Worm (Caenorhabditis elegans) whole organism, L2 larva: ENCODE measurements around the gene nas-16.
A peak's percentile ranks its signal among the peaks of the same experiment; 100 is the strongest.

Experiments
- C34F6.9 ChIP-seq: fragments of 150-350 bp; optimal IDR thresholded peaks from 2 replicates; lab custom pipeline; 2014; ENCODE audit warnings: missing biosample characterization, missing genetic modification characterization
- F13H6.1 ChIP-seq: sonication (generic microtip); optimal IDR thresholded peaks from 2 replicates; lab custom pipeline; 2016; ENCODE audit warnings: missing genetic modification characterization, missing compliant biosample characterization
- R02D3.7 ChIP-seq: fragments of 150-350 bp; optimal IDR thresholded peaks from 2 replicates; lab custom pipeline; 2014; ENCODE audit warnings: missing biosample characterization, missing genetic modification characterization
- Y55F3AM.14 ChIP-seq: fragments of 200-800 bp; sonication (Bioruptor generic); optimal IDR thresholded peaks from 2 replicates; lab custom pipeline; 2018; ENCODE audit warnings: mild to moderate bottlenecking, missing genetic modification characterization, missing compliant biosample characterization
- ZK546.5 ChIP-seq: sonication (generic microtip); optimal IDR thresholded peaks from 2 replicates; lab custom pipeline; 2017; ENCODE audit warnings: missing biosample characterization, missing genetic modification characterization
- alr-1 ChIP-seq: fragments of 150-350 bp; optimal IDR thresholded peaks from 2 replicates; lab custom pipeline; 2014; ENCODE audit warnings: missing biosample characterization, missing genetic modification characterization
- aly-2 ChIP-seq: fragments of 150-350 bp; optimal IDR thresholded peaks from 2 replicates; lab custom pipeline; 2014; ENCODE audit warnings: missing biosample characterization, missing genetic modification characterization
- ama-1 ChIP-seq: fragments of 150-350 bp; optimal IDR thresholded peaks from 2 replicates; lab custom pipeline; 2018; ENCODE audit warnings: inconsistent platforms
- blmp-1 ChIP-seq: sonication (generic microtip); optimal IDR thresholded peaks from 2 replicates; lab custom pipeline; 2017; ENCODE audit warnings: missing genetic modification characterization, mild to moderate bottlenecking, missing compliant biosample characterization, antibody characterized with exemption, moderate library complexity; ENCODE audit not compliant: insufficient read depth
- ceh-16 ChIP-seq: fragments of 150-350 bp; optimal IDR thresholded peaks from 2 replicates; lab custom pipeline; 2014; ENCODE audit warnings: missing biosample characterization, missing genetic modification characterization
- ceh-82 ChIP-seq: fragments of 150-350 bp; optimal IDR thresholded peaks from 2 replicates; lab custom pipeline; 2014; ENCODE audit warnings: missing biosample characterization, missing genetic modification characterization
- crh-2 ChIP-seq: sonication (generic microtip); optimal IDR thresholded peaks from 2 replicates; lab custom pipeline; 2017; ENCODE audit warnings: missing biosample characterization, missing genetic modification characterization
- dmd-4 ChIP-seq: sonication (generic microtip); optimal IDR thresholded peaks from 2 replicates; lab custom pipeline; 2017; ENCODE audit warnings: missing biosample characterization, missing genetic modification characterization
- egl-27 ChIP-seq: sonication (generic microtip); optimal IDR thresholded peaks from 3 replicates; lab custom pipeline; 2017; ENCODE audit warnings: missing biosample characterization, missing genetic modification reagents, missing genetic modification characterization
- elt-1 ChIP-seq: fragments of 150-350 bp; optimal IDR thresholded peaks from 2 replicates; lab custom pipeline; 2014; ENCODE audit warnings: missing biosample characterization, missing genetic modification characterization
- elt-3 ChIP-seq: sonication (generic microtip); optimal IDR thresholded peaks from 2 replicates; lab custom pipeline; 2017; ENCODE audit warnings: missing biosample characterization, missing genetic modification characterization
- fos-1 ChIP-seq: fragments of 150-350 bp; optimal IDR thresholded peaks from 2 replicates; lab custom pipeline; 2014; ENCODE audit warnings: missing biosample characterization, missing genetic modification characterization
- lin-11 ChIP-seq: fragments of 150-350 bp; sonication (generic microtip); optimal IDR thresholded peaks from 2 replicates; lab custom pipeline; 2014; ENCODE audit warnings: missing biosample characterization, missing genetic modification characterization, inconsistent platforms, mixed read lengths
- lin-13 ChIP-seq: fragments of 150-350 bp; optimal IDR thresholded peaks from 2 replicates; lab custom pipeline; 2014; ENCODE audit warnings: missing biosample characterization, missing genetic modification reagents, missing genetic modification characterization
- lin-39 ChIP-seq: fragments of 150-350 bp; optimal IDR thresholded peaks from 2 replicates; lab custom pipeline; 2014; ENCODE audit warnings: missing biosample characterization, missing genetic modification reagents, missing genetic modification characterization
- lsy-2 ChIP-seq, 2 experiments: fragments of 150-350 bp in 1 of 2; sonication (generic microtip) in 1 of 2; optimal IDR thresholded peaks; 2 replicates each; lab custom pipeline; 2014 to 2017; ENCODE audit warnings: missing biosample characterization in 2 of 2, missing genetic modification characterization in 2 of 2
- mab-5 ChIP-seq: fragments of 150-350 bp; optimal IDR thresholded peaks from 2 replicates; lab custom pipeline; 2014; ENCODE audit warnings: missing biosample characterization, missing genetic modification characterization
- mbf-1 ChIP-seq: sonication (generic microtip); optimal IDR thresholded peaks from 2 replicates; lab custom pipeline; 2017; ENCODE audit warnings: missing biosample characterization, missing genetic modification characterization
- mdl-1 ChIP-seq, 2 experiments: fragments of 150-350 bp in 1 of 2; sonication (generic microtip) in 1 of 2; optimal IDR thresholded peaks; 2 replicates each; lab custom pipeline; 2017; ENCODE audit warnings: missing biosample characterization in 2 of 2, missing genetic modification characterization in 2 of 2
- nhr-10 ChIP-seq: sonication (generic microtip); optimal IDR thresholded peaks from 2 replicates; lab custom pipeline; 2017; ENCODE audit warnings: missing biosample characterization, missing genetic modification characterization
- nhr-12 ChIP-seq: fragments of 150-350 bp; optimal IDR thresholded peaks from 2 replicates; lab custom pipeline; 2014; ENCODE audit warnings: missing biosample characterization, missing genetic modification characterization
- nhr-129 ChIP-seq: fragments of 150-350 bp; optimal IDR thresholded peaks from 2 replicates; lab custom pipeline; 2014; ENCODE audit warnings: missing biosample characterization, missing genetic modification characterization
- nhr-21 ChIP-seq: fragments of 150-350 bp; optimal IDR thresholded peaks from 2 replicates; lab custom pipeline; 2014; ENCODE audit warnings: missing biosample characterization, missing genetic modification characterization
- nhr-237 ChIP-seq: fragments of 150-350 bp; optimal IDR thresholded peaks from 2 replicates; lab custom pipeline; 2014; ENCODE audit warnings: missing biosample characterization, missing genetic modification characterization
- nhr-25 ChIP-seq: fragments of 150-350 bp; sonication (generic microtip); optimal IDR thresholded peaks from 3 replicates; lab custom pipeline; 2014; ENCODE audit warnings: missing biosample characterization, missing genetic modification characterization
- nhr-6 ChIP-seq: fragments of 150-350 bp; optimal IDR thresholded peaks from 2 replicates; lab custom pipeline; 2014; ENCODE audit warnings: missing biosample characterization, missing genetic modification characterization
- peb-1 ChIP-seq: fragments of 150-350 bp; optimal IDR thresholded peaks from 2 replicates; lab custom pipeline; 2014; ENCODE audit warnings: missing biosample characterization, missing genetic modification characterization
- sem-4 ChIP-seq: fragments of 150-350 bp; optimal IDR thresholded peaks from 2 replicates; lab custom pipeline; 2014; ENCODE audit warnings: missing biosample characterization, missing genetic modification reagents, missing genetic modification characterization
- skn-1 ChIP-seq: sonication (generic microtip); optimal IDR thresholded peaks from 2 replicates; lab custom pipeline; 2017; ENCODE audit warnings: missing biosample characterization, missing genetic modification characterization
- sma-3 ChIP-seq: sonication (generic microtip); optimal IDR thresholded peaks from 2 replicates; lab custom pipeline; 2016; ENCODE audit warnings: missing genetic modification reagents, missing genetic modification characterization, missing compliant biosample characterization
- sma-9 ChIP-seq, 2 experiments: fragments of 150-350 bp in 1 of 2; sonication (generic microtip) in 1 of 2; optimal IDR thresholded peaks; 2 replicates each; lab custom pipeline; 2014 to 2016; ENCODE audit warnings: missing genetic modification characterization in 2 of 2, mild to moderate bottlenecking in 1 of 2, missing biosample characterization in 1 of 2, missing compliant biosample characterization in 1 of 2, missing genetic modification reagents in 1 of 2, moderate library complexity in 1 of 2
- unc-39 ChIP-seq: fragments of 150-350 bp; optimal IDR thresholded peaks from 2 replicates; lab custom pipeline; 2014; ENCODE audit warnings: missing biosample characterization, missing genetic modification characterization
- unc-62 ChIP-seq: fragments of 150-350 bp; optimal IDR thresholded peaks from 2 replicates; lab custom pipeline; 2014; ENCODE audit warnings: missing biosample characterization, missing genetic modification reagents, missing genetic modification characterization
- zag-1 ChIP-seq: fragments of 150-350 bp; optimal IDR thresholded peaks from 2 replicates; lab custom pipeline; 2014; ENCODE audit warnings: missing biosample characterization, missing genetic modification characterization
- ztf-1 ChIP-seq: fragments of 200-800 bp; sonication (Bioruptor generic); conservative IDR thresholded peaks from 2 replicates; pipeline ENCODE4 v1.3.6; 2022; ENCODE audit warnings: missing genetic modification characterization, missing compliant biosample characterization
- ztf-11 ChIP-seq: sonication (generic microtip); optimal IDR thresholded peaks from 2 replicates; lab custom pipeline; 2017; ENCODE audit warnings: missing biosample characterization, missing genetic modification characterization
- ztf-4 ChIP-seq: fragments of 150-350 bp; optimal IDR thresholded peaks from 2 replicates; lab custom pipeline; 2014; ENCODE audit warnings: missing biosample characterization, missing genetic modification characterization

The nas-16 gene

DNA sequence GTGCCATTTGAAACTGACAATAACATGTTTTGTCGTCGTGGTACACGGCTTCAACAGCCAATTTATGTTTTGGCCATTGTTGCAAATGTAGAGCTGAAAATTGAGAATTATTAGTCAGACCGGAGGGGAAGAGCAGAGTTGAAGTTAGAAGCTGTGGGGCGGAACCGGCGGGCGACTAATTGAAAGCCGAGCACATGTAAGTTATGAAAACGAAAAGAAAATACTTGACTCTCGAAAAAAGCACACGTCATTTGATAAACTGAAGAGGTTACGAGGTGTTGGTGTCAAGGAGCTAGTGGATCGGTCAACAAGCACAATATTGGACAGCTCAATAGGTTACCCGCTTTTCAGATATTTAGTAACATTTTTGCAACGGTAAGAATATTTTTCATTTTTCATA is 26.0 kb upstream of the nas-16 start, which contains the start of gene dop-5:
Gene dop-5, minus strand, starts transcription at position 101 of the 400 bp plus-strand sequence.
- no peak for TF ChIP-seq fos-1 (tag; lab: Kevin White, UChicago)
- TF ChIP-seq nhr-25 (tag; lab: Kevin White, UChicago): no peak
- no peak for TF ChIP-seq nhr-6 (tag; lab: Kevin White, UChicago)
- no peak for TF ChIP-seq mbf-1 (tag; lab: Kevin White, UChicago)

DNA sequence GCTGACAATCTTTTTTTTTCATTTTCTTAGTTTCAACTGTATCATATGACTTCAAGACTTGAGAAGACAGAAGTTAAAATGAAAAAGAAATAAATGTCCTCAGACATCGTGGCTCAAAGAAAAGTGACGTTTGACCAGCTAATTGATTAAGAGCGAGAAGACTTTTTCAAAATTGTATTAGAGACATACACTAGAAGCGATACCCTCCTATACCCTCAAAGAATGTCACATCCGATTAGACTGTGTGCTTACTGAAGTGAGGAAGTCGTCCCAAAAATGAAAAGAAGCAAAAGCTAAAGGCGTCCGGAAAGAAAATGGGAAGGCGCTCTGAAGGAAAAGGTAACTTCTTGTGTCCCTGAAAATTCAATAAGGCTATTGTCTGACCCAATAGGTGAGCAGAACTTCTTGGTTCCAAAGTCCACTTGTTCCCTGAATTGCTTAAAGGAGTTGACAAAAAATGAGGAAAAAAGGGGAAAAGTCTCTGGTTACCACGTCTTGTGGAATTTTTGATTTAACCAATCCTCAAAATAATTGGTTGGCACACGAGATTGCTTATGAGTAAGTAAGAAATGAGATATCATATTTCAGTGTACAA is 19.7 kb upstream of the nas-16 start:
- TF ChIP-seq lin-11 (tag; lab: Kevin White, UChicago) (no peak), mbf-1 (tag; lab: Kevin White, UChicago) (no peak), lsy-2 (tag; optimal IDR thresholded peaks at IDR 0.05; lab: Kevin White, UChicago) (no peak), nhr-21 (tag; lab: Kevin White, UChicago) (no peak), lin-39 (tag; lab: Kevin White, UChicago) (no peak), ZK546.5 (tag; lab: Kevin White, UChicago) (no peak), blmp-1 (tag; lab: Kevin White, UChicago) (no peak), ztf-1 (GFP tag; lab: Robert Waterston, UW) (no peak), unc-39 (no peak), elt-1 (tag; lab: Kevin White, UChicago) (no peak), lin-13 (GFP tag; lab: Kevin White, UChicago) (no peak)

DNA sequence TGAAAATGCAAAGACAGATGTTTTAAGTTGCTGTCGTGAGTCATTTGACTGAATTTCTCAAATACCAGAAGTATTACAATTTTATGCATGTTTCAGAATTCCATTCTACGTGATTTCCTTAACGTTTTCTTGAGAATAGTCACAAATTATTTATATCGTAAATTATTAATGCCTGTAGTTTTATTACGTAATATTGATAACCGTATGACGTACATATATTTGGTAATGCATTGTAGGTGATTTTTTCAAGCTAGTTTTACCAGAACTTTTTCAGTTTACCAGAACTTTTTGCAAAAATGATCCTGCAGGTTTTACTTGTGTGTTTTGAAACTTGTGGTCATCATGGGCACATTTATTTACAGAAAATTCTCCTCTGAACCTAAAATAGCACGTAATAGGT is 18.2 kb upstream of the nas-16 start:
- no peak for TF ChIP-seq unc-62
- no peak for TF ChIP-seq ztf-1 (GFP tag; lab: Robert Waterston, UW)
- no peak for TF ChIP-seq skn-1 (tag; lab: Kevin White, UChicago)
- TF ChIP-seq nhr-10: no peak
- TF ChIP-seq lin-39 (tag; lab: Kevin White, UChicago): no peak
- TF ChIP-seq ztf-4 (tag; lab: Kevin White, UChicago): no peak
- no peak for TF ChIP-seq nhr-25 (tag; lab: Kevin White, UChicago)
- TF ChIP-seq unc-39: no peak
- no peak for TF ChIP-seq mab-5 (tag; lab: Kevin White, UChicago)
- TF ChIP-seq nhr-129 (tag; lab: Kevin White, UChicago): no peak
- TF ChIP-seq sma-9 (GFP tag; optimal IDR thresholded peaks at IDR 0.05; lab: Kevin White, UChicago): no peak
- no peak for TF ChIP-seq sma-9 (tag; optimal IDR thresholded peaks at IDR 0.05; lab: Kevin White, UChicago)
- TF ChIP-seq egl-27 (tag; lab: Kevin White, UChicago): no peak
- TF ChIP-seq C34F6.9 (tag; lab: Kevin White, UChicago): no peak
- TF ChIP-seq ama-1: no peak
- TF ChIP-seq ztf-11 (tag; lab: Kevin White, UChicago): no peak
- TF ChIP-seq Y55F3AM.14: no peak

DNA sequence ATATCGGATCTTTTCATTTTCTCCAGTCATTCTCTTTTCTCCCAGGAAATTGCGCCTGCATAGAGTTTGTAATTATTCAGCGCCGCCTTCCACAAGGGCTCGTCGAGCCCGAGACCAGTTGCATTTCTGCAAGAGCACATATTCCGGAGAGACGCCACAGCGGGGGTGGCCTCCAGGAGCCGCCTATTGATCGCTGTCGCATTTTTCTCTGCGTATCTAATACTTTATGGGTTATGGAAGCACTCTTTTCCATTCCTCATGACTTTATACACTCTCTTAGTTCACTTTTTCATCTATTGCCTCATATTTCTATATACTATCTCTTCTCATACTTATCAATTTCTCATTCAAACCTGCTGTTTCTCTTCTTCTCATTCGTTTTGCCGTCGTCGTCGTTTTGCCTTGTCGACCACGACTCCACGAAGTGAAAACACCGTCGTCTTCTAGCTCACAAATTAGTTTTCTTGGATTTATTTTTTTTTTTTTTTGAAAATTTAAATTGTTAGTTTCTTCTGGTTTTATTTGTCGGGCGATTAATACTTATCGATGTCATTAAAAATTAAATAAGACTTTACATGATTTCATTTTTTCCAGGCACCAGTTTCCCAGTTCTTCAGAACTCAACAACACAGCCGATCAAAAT is 16.8 kb upstream of the nas-16 start, which contains the start of gene cnb-1:
Gene cnb-1, plus strand, starts transcription at position 593 of the 643 bp plus-strand sequence.
- TF ChIP-seq ztf-11 (tag; lab: Kevin White, UChicago) (no peak), ceh-16 (tag; lab: Kevin White, UChicago) (no peak), mab-5 (tag; lab: Kevin White, UChicago) (peak; percentile 53), aly-2 (tag; lab: Kevin White, UChicago) (no peak), skn-1 (tag; lab: Kevin White, UChicago) (no peak), sma-9 (GFP tag; optimal IDR thresholded peaks at IDR 0.05; lab: Kevin White, UChicago) (peak; percentile 78), sma-9 (tag; optimal IDR thresholded peaks at IDR 0.05; lab: Kevin White, UChicago) (no peak), ceh-82 (tag; lab: Kevin White, UChicago) (no peak), mbf-1 (tag; lab: Kevin White, UChicago) (no peak), nhr-12 (tag; lab: Kevin White, UChicago) (no peak), lin-11 (tag; lab: Kevin White, UChicago) (peak; percentile 82), nhr-129 (tag; lab: Kevin White, UChicago) (peak; percentile 53), blmp-1 (tag; lab: Kevin White, UChicago) (no peak), crh-2 (peak; percentile 80), egl-27 (tag; lab: Kevin White, UChicago) (peak; percentile 17), alr-1 (tag; lab: Kevin White, UChicago) (no peak), ZK546.5 (tag; lab: Kevin White, UChicago) (no peak), F13H6.1 (tag; lab: Kevin White, UChicago) (peak; percentile 79), elt-1 (tag; lab: Kevin White, UChicago) (no peak), R02D3.7 (tag; lab: Kevin White, UChicago) (no peak), lsy-2 (tag; optimal IDR thresholded peaks at IDR 0.05; lab: Kevin White, UChicago) (peak; percentile 13 to 79), sma-3 (no peak), peb-1 (tag; lab: Kevin White, UChicago) (no peak), lin-39 (tag; lab: Kevin White, UChicago) (no peak), nhr-237 (tag; lab: Kevin White, UChicago) (no peak), C34F6.9 (tag; lab: Kevin White, UChicago) (peak; percentile 91), Y55F3AM.14 (no peak), sem-4 (tag; lab: Kevin White, UChicago) (peak; percentile 43), mdl-1 (tag; optimal IDR thresholded peaks at IDR 0.05; lab: Kevin White, UChicago) (no peak), nhr-21 (tag; lab: Kevin White, UChicago) (peak; percentile 45), elt-3 (tag; lab: Kevin White, UChicago) (no peak), dmd-4 (tag; lab: Kevin White, UChicago) (no peak), fos-1 (tag; lab: Kevin White, UChicago) (peak; percentile 39), nhr-25 (tag; lab: Kevin White, UChicago) (no peak), nhr-6 (tag; lab: Kevin White, UChicago) (peak; percentile 26), zag-1 (tag; lab: Kevin White, UChicago) (peak; percentile 68), ztf-4 (tag; lab: Kevin White, UChicago) (peak; percentile 33)
